Worm (Caenorhabditis elegans) whole organism, L4 larva: ENCODE data around the gene C41C4.9.

Experiments
- D1046.2 ChIP-seq: fragments of 200-800 bp; sonication (Bioruptor generic); IDR thresholded peaks from 2 replicates; pipeline ENCODE4 v1.3.6; 2022; ENCODE audit warnings: missing genetic modification characterization, missing compliant biosample characterization
- F10B5.3 ChIP-seq: sonication (generic microtip); optimal IDR thresholded peaks from 2 replicates; lab custom pipeline; 2016; ENCODE audit warnings: mild to moderate bottlenecking, missing genetic modification characterization, missing compliant biosample characterization
- F49E8.2 ChIP-seq: sonication (generic microtip); optimal IDR thresholded peaks from 2 replicates; lab custom pipeline; 2016; ENCODE audit warnings: missing compliant biosample characterization, mild to moderate bottlenecking, missing genetic modification characterization, borderline replicate concordance
- Y48G9A.11 ChIP-seq: fragments of 200-800 bp; sonication (Bioruptor generic); IDR thresholded peaks from 2 replicates; pipeline ENCODE4 v1.3.6; 2022; ENCODE audit warnings: missing genetic modification reagents, missing genetic modification characterization, missing compliant biosample characterization
- aha-1 ChIP-seq: fragments of 150-350 bp; peaks from one replicate; lab custom pipeline; 2014; ENCODE audit warnings: missing biosample characterization, missing genetic modification characterization
- ceh-32 ChIP-seq: sonication (generic microtip); optimal IDR thresholded peaks from 2 replicates; lab custom pipeline; 2016; ENCODE audit warnings: mild to moderate bottlenecking, missing genetic modification characterization, missing compliant biosample characterization; ENCODE audit not compliant: poor library complexity
- cey-2 ChIP-seq: sonication (generic microtip); optimal IDR thresholded peaks from 3 replicates; lab custom pipeline; 2017; ENCODE audit warnings: missing genetic modification characterization, mild to moderate bottlenecking, missing compliant biosample characterization, antibody characterized with exemption, borderline replicate concordance; ENCODE audit not compliant: insufficient read depth
- daf-12 ChIP-seq: fragments of 150-350 bp; optimal IDR thresholded peaks from 2 replicates; lab custom pipeline; 2014; ENCODE audit warnings: missing biosample characterization, missing genetic modification reagents, missing genetic modification characterization
- daf-16 ChIP-seq, 3 experiments: sonication (generic microtip); optimal IDR thresholded peaks; 2 replicates each; lab custom pipeline; 2016 to 2017; ENCODE audit warnings: missing genetic modification characterization in 3 of 3, missing genetic modification reagents in 3 of 3, mild to moderate bottlenecking in 2 of 3, missing compliant biosample characterization in 2 of 3, missing biosample characterization in 1 of 3, moderate library complexity in 1 of 3
- dmd-6 ChIP-seq: fragments of 200-800 bp; sonication (Bioruptor generic); IDR thresholded peaks from 2 replicates; pipeline ENCODE4 v1.3.6; 2022; ENCODE audit warnings: missing genetic modification reagents, missing genetic modification characterization, missing compliant biosample characterization
- dmd-8 ChIP-seq: fragments of 200-800 bp; sonication (Bioruptor generic); IDR thresholded peaks from 2 replicates; pipeline ENCODE4 v1.3.6; 2022; ENCODE audit warnings: missing genetic modification characterization, missing compliant biosample characterization
- duxl-1 ChIP-seq: sonication (generic microtip); optimal IDR thresholded peaks from 2 replicates; lab custom pipeline; 2016; ENCODE audit warnings: mild to moderate bottlenecking, missing genetic modification characterization, moderate library complexity, missing compliant biosample characterization; ENCODE audit not compliant: poor library complexity
- dve-1 ChIP-seq: sonication (generic microtip); optimal IDR thresholded peaks from 2 replicates; lab custom pipeline; 2017; ENCODE audit warnings: antibody characterized with exemption, mild to moderate bottlenecking, missing genetic modification characterization, missing compliant biosample characterization; ENCODE audit not compliant: insufficient read depth
- egl-27 ChIP-seq: sonication (generic microtip); optimal IDR thresholded peaks from 3 replicates; lab custom pipeline; 2017; ENCODE audit warnings: missing biosample characterization, missing genetic modification reagents, missing genetic modification characterization
- fkh-10 ChIP-seq: fragments of 150-350 bp; optimal IDR thresholded peaks from 2 replicates; lab custom pipeline; 2014; ENCODE audit warnings: missing biosample characterization, missing genetic modification reagents, missing genetic modification characterization
- fos-1 ChIP-seq: fragments of 150-350 bp; optimal IDR thresholded peaks from 2 replicates; lab custom pipeline; 2014; ENCODE audit warnings: missing biosample characterization, missing genetic modification characterization
- hlh-11 ChIP-seq: fragments of 200-800 bp; sonication (Bioruptor generic); optimal IDR thresholded peaks from 2 replicates; lab custom pipeline; 2018; ENCODE audit warnings: mild to moderate bottlenecking, missing genetic modification characterization, missing compliant biosample characterization
- hlh-30 ChIP-seq: sonication (generic microtip); optimal IDR thresholded peaks from 2 replicates; lab custom pipeline; 2017; ENCODE audit warnings: antibody characterized with exemption, mild to moderate bottlenecking, missing genetic modification characterization, missing compliant biosample characterization; ENCODE audit not compliant: insufficient read depth
- lin-39 ChIP-seq: fragments of 150-350 bp; optimal IDR thresholded peaks from 2 replicates; lab custom pipeline; 2014; ENCODE audit warnings: missing biosample characterization, missing genetic modification reagents, missing genetic modification characterization
- lsy-2 ChIP-seq, 2 experiments: fragments of 150-350 bp in 1 of 2; sonication (generic microtip) in 1 of 2; optimal IDR thresholded peaks; 2 replicates each; lab custom pipeline; 2014 to 2017; ENCODE audit warnings: missing biosample characterization in 2 of 2, missing genetic modification characterization in 2 of 2
- madf-5 ChIP-seq, 2 experiments: fragments of 200-800 bp; sonication (Bioruptor generic); IDR thresholded peaks; 2 replicates each; pipeline ENCODE4 v1.3.6; 2022; ENCODE audit warnings: missing compliant biosample characterization in 2 of 2, missing genetic modification characterization in 2 of 2
- madf-9 ChIP-seq: fragments of 200-800 bp; sonication (Bioruptor generic); conservative IDR thresholded peaks from 2 replicates; pipeline ENCODE4 v1.3.6; 2022; ENCODE audit warnings: missing genetic modification reagents, missing genetic modification characterization, missing compliant biosample characterization
- mdt-29 ChIP-seq: fragments of 200-800 bp; sonication (Bioruptor generic); IDR thresholded peaks from 2 replicates; pipeline ENCODE4 v1.3.6; 2022; ENCODE audit warnings: missing genetic modification reagents, missing genetic modification characterization, missing compliant biosample characterization
- mep-1 ChIP-seq: fragments of 150-350 bp; sonication (generic microtip); optimal IDR thresholded peaks from 3 replicates; lab custom pipeline; 2014; ENCODE audit warnings: missing biosample characterization, missing genetic modification characterization
- mes-2 ChIP-seq: sonication (generic microtip); optimal IDR thresholded peaks from 2 replicates; lab custom pipeline; 2016; ENCODE audit warnings: missing genotype, mild to moderate bottlenecking, missing genetic modification characterization, missing compliant biosample characterization; ENCODE audit not compliant: poor library complexity, severe bottlenecking
- mxl-3 ChIP-seq: fragments of 200-800 bp; sonication (Bioruptor generic); optimal IDR thresholded peaks from 2 replicates; lab custom pipeline; 2018; ENCODE audit warnings: mild to moderate bottlenecking, missing genetic modification characterization, missing compliant biosample characterization
- nhr-10 ChIP-seq: fragments of 150-350 bp; optimal IDR thresholded peaks from 2 replicates; lab custom pipeline; 2014; ENCODE audit warnings: missing biosample characterization, missing genetic modification characterization
- nhr-102 ChIP-seq: sonication (generic microtip); optimal IDR thresholded peaks from 2 replicates; lab custom pipeline; 2016; ENCODE audit warnings: mild to moderate bottlenecking, missing genetic modification characterization, moderate library complexity, missing compliant biosample characterization
- nhr-28 ChIP-seq: fragments of 150-350 bp; optimal IDR thresholded peaks from 2 replicates; lab custom pipeline; 2014; ENCODE audit warnings: missing biosample characterization, missing genetic modification characterization
- nhr-42 ChIP-seq: fragments of 200-800 bp; sonication (Bioruptor generic); IDR thresholded peaks from 2 replicates; pipeline ENCODE4 v1.3.6; 2022; ENCODE audit warnings: missing genetic modification characterization, missing compliant biosample characterization
- nhr-77 ChIP-seq: fragments of 150-350 bp; optimal IDR thresholded peaks from 2 replicates; lab custom pipeline; 2014; ENCODE audit warnings: missing biosample characterization, missing genetic modification characterization
- php-3 ChIP-seq: fragments of 200-800 bp; sonication (Bioruptor generic); IDR thresholded peaks from 2 replicates; pipeline ENCODE4 v1.3.6; 2022; ENCODE audit warnings: missing genetic modification reagents, missing genetic modification characterization, missing compliant biosample characterization
- pqm-1 ChIP-seq: sonication (generic microtip); optimal IDR thresholded peaks from 2 replicates; lab custom pipeline; 2017; ENCODE audit warnings: missing biosample characterization, missing genetic modification characterization
- set-16 ChIP-seq: fragments of 200-800 bp; sonication (Bioruptor generic); IDR thresholded peaks from 2 replicates; pipeline ENCODE4 v1.3.6; 2022; ENCODE audit warnings: missing genetic modification reagents, missing genetic modification characterization, missing compliant biosample characterization
- skn-1 ChIP-seq: fragments of 150-350 bp; optimal IDR thresholded peaks from 2 replicates; lab custom pipeline; 2014; ENCODE audit warnings: missing biosample characterization, missing genetic modification characterization
- unc-39 ChIP-seq: sonication (generic microtip); optimal IDR thresholded peaks from 2 replicates; lab custom pipeline; 2017; ENCODE audit warnings: missing biosample characterization, missing genetic modification characterization
- unc-62 ChIP-seq, 3 experiments: fragments of 150-350 bp in 1 of 3; sonication (generic microtip); optimal IDR thresholded peaks in 2 of 3; peaks in 1 of 3; 1 replicate in 1 of 3; 2 replicates in 2 of 3; lab custom pipeline; 2014 to 2017; ENCODE audit warnings: missing biosample characterization in 3 of 3, missing genetic modification characterization in 3 of 3, missing genetic modification reagents in 3 of 3, missing genotype in 1 of 3
- zfp-2 ChIP-seq: sonication (generic microtip); optimal IDR thresholded peaks from 2 replicates; lab custom pipeline; 2016; ENCODE audit warnings: mild to moderate bottlenecking, missing genetic modification characterization, missing compliant biosample characterization
- zfp-3 ChIP-seq: fragments of 200-800 bp; sonication (Bioruptor generic); conservative IDR thresholded peaks from 2 replicates; pipeline ENCODE4 v1.3.6; 2022; ENCODE audit warnings: missing genetic modification reagents, missing genetic modification characterization, missing compliant biosample characterization

Gene C41C4.9

ce11 chrII:8126132-8126531 is 18.7 kb downstream of the C41C4.9 start (continued):
- TF ChIP-seq fos-1 (tag; lab: Kevin White, UChicago) (no peak), F10B5.3 (no peak), cey-2 (tag; lab: Kevin White, UChicago) (no peak), unc-62 (GFP tag; optimal IDR thresholded peaks at IDR 0.05 in 1 of 2; lab: Kevin White, UChicago) (no peak), unc-62 (tag; optimal IDR thresholded peaks at IDR 0.05; lab: Kevin White, UChicago) (no peak), daf-16 (GFP tag; optimal IDR thresholded peaks at IDR 0.05; lab: Kevin White, UChicago) (no peak), daf-16 (tag; optimal IDR thresholded peaks at IDR 0.05; lab: Kevin White, UChicago) (peak; percentile 25), mdt-29 (GFP tag; lab: Robert Waterston, UW) (no peak), madf-9 (GFP tag; lab: Robert Waterston, UW) (no peak), unc-39 (tag; lab: Kevin White, UChicago) (no peak), zfp-2 (tag; lab: Kevin White, UChicago) (no peak), fkh-10 (peak; percentile 20), lin-39 (tag; lab: Kevin White, UChicago) (no peak), Y48G9A.11 (no peak), ceh-32 (tag; lab: Kevin White, UChicago) (no peak)
- TF ChIP-seq, all 104 proteins: peak for 26

ce11 chrII:8126617-8127016 is 19.2 kb downstream of the C41C4.9 start:
- TF ChIP-seq aha-1, result peak; percentile 82
- TF ChIP-seq zfp-3 (GFP tag; lab: Robert Waterston, UW), result no peak
- no peak for TF ChIP-seq daf-16 (GFP tag; optimal IDR thresholded peaks at IDR 0.05; lab: Kevin White, UChicago)
- TF ChIP-seq daf-16 (tag; optimal IDR thresholded peaks at IDR 0.05; lab: Kevin White, UChicago), result peak; percentile 5

- no peak for TF ChIP-seq F49E8.2 (tag; lab: Kevin White, UChicago)
- TF ChIP-seq skn-1 (tag; lab: Kevin White, UChicago), result no peak
- TF ChIP-seq hlh-30 (tag; lab: Kevin White, UChicago), result peak; percentile 3
- TF ChIP-seq nhr-102 (tag; lab: Kevin White, UChicago), result peak; percentile 5
- no peak for TF ChIP-seq egl-27
- peak; percentile 57 for TF ChIP-seq nhr-77 (tag; lab: Kevin White, UChicago)
- peak; percentile 23; the same call in 1 of the 2 replicates for TF ChIP-seq php-3 (GFP tag; lab: Robert Waterston, UW)
- peak; percentile 54 for TF ChIP-seq mes-2 (tag; lab: Kevin White, UChicago)
- no peak for TF ChIP-seq dmd-8 (GFP tag; lab: Robert Waterston, UW)
- peak; percentile 73 for TF ChIP-seq mxl-3 (GFP tag; lab: Kevin White, UChicago)
- TF ChIP-seq pqm-1, result peak; percentile 97
- TF ChIP-seq nhr-42 (GFP tag; lab: Robert Waterston, UW), result no peak
- no peak for TF ChIP-seq D1046.2 (GFP tag; lab: Robert Waterston, UW)
- TF ChIP-seq madf-5 (GFP tag; IDR thresholded peaks at IDR 0.05; lab: Robert Waterston, UW), result no peak
- peak; percentile 72 for TF ChIP-seq dmd-6
- TF ChIP-seq nhr-28 (tag; lab: Kevin White, UChicago), result peak; percentile 96
- peak; percentile 4 for TF ChIP-seq nhr-10
- TF ChIP-seq lsy-2 (tag; optimal IDR thresholded peaks at IDR 0.05; lab: Kevin White, UChicago), result peak in 1 of 2 experiments; percentile 30
- no peak for TF ChIP-seq daf-12 (tag; lab: Kevin White, UChicago)
- no peak for TF ChIP-seq daf-16 (GFP tag; optimal IDR thresholded peaks at IDR 0.05; lab: Kevin White, UChicago)
- TF ChIP-seq daf-16 (tag; optimal IDR thresholded peaks at IDR 0.05; lab: Kevin White, UChicago), result peak; percentile 84
- peak; percentile 50 for TF ChIP-seq dve-1 (tag; lab: Kevin White, UChicago)
- no peak for TF ChIP-seq set-16
- TF ChIP-seq duxl-1 (tag; lab: Kevin White, UChicago), result peak; percentile 22
- TF ChIP-seq mep-1 (tag; lab: Kevin White, UChicago), result peak; percentile 29
- TF ChIP-seq hlh-11, result peak; percentile 77
Observed at ce11 chrII:8127290-8127689, 19.8 kb downstream of the C41C4.9 start.
